Fruit fly (Drosophila melanogaster) whole organism, embryonic: ENCODE data around the gene stet.

Source experiments
- CG10147 ChIP-seq: fragments of 200-800 bp; sonication (Bioruptor generic); optimal IDR thresholded peaks from 2 replicates; lab custom pipeline; 2019; ENCODE audit warnings: missing biosample characterization, mild to moderate bottlenecking, missing genetic modification characterization, moderate library complexity
- CG1024 ChIP-seq: fragments of 200-800 bp; sonication (Bioruptor generic); IDR thresholded peaks from 2 replicates; pipeline ENCODE4 v1.3.6; 2022; ENCODE audit warnings: missing biosample characterization, missing genetic modification characterization
- CG10959 ChIP-seq: fragments of 200-800 bp; sonication (Bioruptor generic); IDR thresholded peaks from 2 replicates; pipeline ENCODE4 v1.3.6; 2022; ENCODE audit warnings: missing biosample characterization, missing genetic modification characterization
- CG11504 ChIP-seq: fragments of 200-800 bp; sonication (Bioruptor generic); optimal IDR thresholded peaks from 3 replicates; lab custom pipeline; 2019; ENCODE audit warnings: missing biosample characterization, mild to moderate bottlenecking, missing genetic modification characterization, moderate library complexity
- CG12219 ChIP-seq: fragments of 200-800 bp; sonication (Bioruptor generic); optimal IDR thresholded peaks from 3 replicates; lab custom pipeline; 2018; ENCODE audit warnings: missing biosample characterization, mild to moderate bottlenecking, missing genetic modification characterization
- CG12391 ChIP-seq: fragments of 200-800 bp; sonication (Bioruptor generic); optimal IDR thresholded peaks from 3 replicates; lab custom pipeline; 2018; ENCODE audit warnings: missing biosample characterization, mild to moderate bottlenecking, missing genetic modification characterization, moderate library complexity
- CG15073 ChIP-seq: fragments of 200-800 bp; sonication (Bioruptor generic); optimal IDR thresholded peaks from 2 replicates; lab custom pipeline; 2016; ENCODE audit warnings: missing biosample characterization, missing genetic modification characterization
- CG15479 ChIP-seq: fragments of 200-800 bp; sonication (Bioruptor generic); optimal IDR thresholded peaks from 3 replicates; lab custom pipeline; 2019; ENCODE audit warnings: missing biosample characterization, mild to moderate bottlenecking, missing genetic modification characterization, moderate library complexity
- CG16779 ChIP-seq: fragments of 200-800 bp; sonication (Bioruptor generic); IDR thresholded peaks from 2 replicates; pipeline ENCODE4 v1.3.6; 2022; ENCODE audit warnings: missing biosample characterization, missing genetic modification characterization
- CG2678 ChIP-seq: fragments of 200-800 bp; sonication (Bioruptor generic); optimal IDR thresholded peaks from 3 replicates; lab custom pipeline; 2019; ENCODE audit warnings: missing biosample characterization, mild to moderate bottlenecking, missing genetic modification characterization, moderate library complexity
- CG33213 ChIP-seq: fragments of 200-800 bp; sonication (Bioruptor generic); optimal IDR thresholded peaks from 3 replicates; lab custom pipeline; 2016; ENCODE audit warnings: missing biosample characterization, missing genetic modification characterization
- CG3838 ChIP-seq: fragments of 200-800 bp; sonication (Bioruptor generic); optimal IDR thresholded peaks from 3 replicates; lab custom pipeline; 2016; ENCODE audit warnings: missing biosample characterization, missing genetic modification characterization
- CG4404 ChIP-seq: fragments of 200-800 bp; sonication (Bioruptor generic); IDR thresholded peaks from 2 replicates; pipeline ENCODE4 v1.3.6; 2022; ENCODE audit warnings: missing biosample characterization, missing genetic modification characterization
- CG5953 ChIP-seq: fragments of 200-800 bp; sonication (Bioruptor generic); IDR thresholded peaks from 2 replicates; pipeline ENCODE4 v1.3.6; 2022; ENCODE audit warnings: missing biosample characterization, missing genetic modification characterization
- CG7372 ChIP-seq: fragments of 200-800 bp; sonication (Bioruptor generic); IDR thresholded peaks from 2 replicates; pipeline ENCODE4 v1.3.6; 2022; ENCODE audit warnings: missing biosample characterization, missing genetic modification characterization
- CG7786 ChIP-seq: fragments of 200-800 bp; sonication (Bioruptor generic); optimal IDR thresholded peaks from 2 replicates; lab custom pipeline; 2016; ENCODE audit warnings: missing biosample characterization, missing genetic modification characterization
- CG8089 ChIP-seq: fragments of 200-800 bp; sonication (Bioruptor generic); optimal IDR thresholded peaks from 3 replicates; lab custom pipeline; 2016; ENCODE audit warnings: missing biosample characterization, missing genetic modification characterization
- CG8290 ChIP-seq, 3 experiments: fragments of 200-800 bp; sonication (Bioruptor generic); optimal IDR thresholded peaks; 2 replicates each; lab custom pipeline; 2016 to 2019; ENCODE audit warnings: missing biosample characterization in 3 of 3, missing genetic modification characterization in 3 of 3, mild to moderate bottlenecking in 2 of 3, moderate library complexity in 1 of 3
- CG9932 ChIP-seq: fragments of 200-800 bp; sonication (Bioruptor generic); IDR thresholded peaks from 2 replicates; pipeline ENCODE4 v1.3.6; 2022; ENCODE audit warnings: missing biosample characterization, missing genetic modification characterization
- CoRest ChIP-seq: fragments of 200-800 bp; sonication (Bioruptor generic); optimal IDR thresholded peaks from 3 replicates; lab custom pipeline; 2018; ENCODE audit warnings: missing biosample characterization, mild to moderate bottlenecking, missing genetic modification characterization, moderate library complexity
- HLHmδ ChIP-seq: fragments of 200-800 bp; sonication (Bioruptor generic); optimal IDR thresholded peaks from 2 replicates; lab custom pipeline; 2018; ENCODE audit warnings: missing biosample characterization, mild to moderate bottlenecking, missing genetic modification characterization, moderate library complexity
- Jarid2 ChIP-seq: fragments of 200-800 bp; sonication (Bioruptor generic); optimal IDR thresholded peaks from 3 replicates; lab custom pipeline; 2017; ENCODE audit warnings: mild to moderate bottlenecking, missing biosample characterization, missing genetic modification reagents, missing genetic modification characterization
- Meics ChIP-seq: fragments of 200-800 bp; sonication (Bioruptor generic); optimal IDR thresholded peaks from 2 replicates; lab custom pipeline; 2017; ENCODE audit warnings: missing biosample characterization, mild to moderate bottlenecking, missing genetic modification characterization
- NFAT ChIP-seq: fragments of 200-800 bp; sonication (Bioruptor generic); IDR thresholded peaks from 2 replicates; pipeline ENCODE4 v1.3.6; 2022; ENCODE audit warnings: missing biosample characterization, missing genetic modification characterization
- Rfx ChIP-seq: fragments of 200-800 bp; sonication (Bioruptor generic); IDR thresholded peaks from 2 replicates; pipeline ENCODE4 v1.3.6; 2022; ENCODE audit warnings: missing biosample characterization, missing genetic modification characterization
- Side ChIP-seq: fragments of 200-800 bp; sonication (Bioruptor generic); optimal IDR thresholded peaks from 2 replicates; lab custom pipeline; 2016; ENCODE audit warnings: missing biosample characterization, missing genetic modification characterization
- Stat92E ChIP-seq, 3 experiments: fragments of >200 bp in 2 of 3; fragments of 200-800 bp in 1 of 3; sonication (Bioruptor generic) in 1 of 3; optimal IDR thresholded peaks; 2 replicates each; lab custom pipeline; 2017 to 2019; ENCODE audit warnings: missing biosample characterization in 3 of 3, missing genetic modification characterization in 3 of 3, mild to moderate bottlenecking in 1 of 3, moderate library complexity in 1 of 3
- Xbp1 ChIP-seq: fragments of 200-800 bp; sonication (Bioruptor generic); optimal IDR thresholded peaks from 3 replicates; lab custom pipeline; 2016; ENCODE audit warnings: missing biosample characterization, mild to moderate bottlenecking, missing genetic modification characterization
- YL-1 ChIP-seq: fragments of 200-800 bp; sonication (Bioruptor generic); optimal IDR thresholded peaks from 3 replicates; lab custom pipeline; 2017; ENCODE audit warnings: missing biosample characterization, mild to moderate bottlenecking, missing genetic modification characterization
- ac ChIP-seq: fragments of 200-800 bp; sonication (Bioruptor generic); optimal IDR thresholded peaks from 3 replicates; lab custom pipeline; 2017; ENCODE audit warnings: missing biosample characterization, mild to moderate bottlenecking, missing genetic modification characterization
- bcd ChIP-seq: fragments of 200-800 bp; sonication (Bioruptor generic); optimal IDR thresholded peaks from 2 replicates; lab custom pipeline; 2017; ENCODE audit warnings: missing biosample characterization, mild to moderate bottlenecking, missing genetic modification characterization
- chinmo ChIP-seq: fragments of 200-800 bp; sonication (Bioruptor generic); IDR thresholded peaks from 4 replicates; pipeline ENCODE4 v1.3.6; 2022; ENCODE audit warnings: missing biosample characterization, missing genetic modification characterization; ENCODE audit not compliant: partially characterized antibody
- ci ChIP-seq: fragments of 200-800 bp; sonication (Bioruptor generic); IDR thresholded peaks from 3 replicates; pipeline ENCODE4 v1.3.6; 2022; ENCODE audit warnings: missing biosample characterization, missing genetic modification characterization
- dm ChIP-seq: fragments of 200-800 bp; sonication (Bioruptor generic); optimal IDR thresholded peaks from 3 replicates; lab custom pipeline; 2016; ENCODE audit warnings: missing biosample characterization, missing genetic modification characterization
- dmrt99B ChIP-seq: fragments of 200-800 bp; sonication (Bioruptor generic); optimal IDR thresholded peaks from 2 replicates; lab custom pipeline; 2018; ENCODE audit warnings: missing biosample characterization, mild to moderate bottlenecking, missing genetic modification characterization, moderate library complexity
- h ChIP-seq: fragments of >200 bp; optimal IDR thresholded peaks from 2 replicates; lab custom pipeline; 2017
- hb ChIP-seq: fragments of 200-800 bp; sonication (Bioruptor generic); IDR thresholded peaks from 3 replicates; pipeline ENCODE4 v1.3.6; 2022; ENCODE audit warnings: missing biosample characterization, missing genetic modification characterization; ENCODE audit not compliant: partially characterized antibody
- lab ChIP-seq: fragments of 200-800 bp; sonication (Bioruptor generic); optimal IDR thresholded peaks from 3 replicates; lab custom pipeline; 2017; ENCODE audit warnings: missing biosample characterization, missing genetic modification characterization, mild to moderate bottlenecking, moderate library complexity, missing genetic modification reagents
- lov ChIP-seq, 2 experiments: fragments of 200-800 bp in 1 of 2; fragments of >200 bp in 1 of 2; sonication (Bioruptor generic) in 1 of 2; IDR thresholded peaks in 1 of 2; optimal IDR thresholded peaks in 1 of 2; 2 replicates in 1 of 2; 3 replicates in 1 of 2; pipeline versions ENCODE4 v1.3.6 to Lab custom; 2017 to 2022; ENCODE audit warnings: missing biosample characterization in 1 of 2, missing genetic modification characterization in 1 of 2
- mld ChIP-seq: fragments of 200-800 bp; sonication (Bioruptor generic); IDR thresholded peaks from 3 replicates; pipeline ENCODE4 v1.3.6; 2022; ENCODE audit warnings: missing biosample characterization, missing genetic modification characterization; ENCODE audit not compliant: partially characterized antibody
- nom ChIP-seq: fragments of 200-800 bp; sonication (Bioruptor generic); optimal IDR thresholded peaks from 2 replicates; lab custom pipeline; 2017; ENCODE audit warnings: missing biosample characterization, missing genetic modification characterization, mild to moderate bottlenecking, moderate library complexity, missing genetic modification reagents
- oc ChIP-seq: fragments of 200-800 bp; sonication (Bioruptor generic); optimal IDR thresholded peaks from 2 replicates; lab custom pipeline; 2018; ENCODE audit warnings: missing biosample characterization, mild to moderate bottlenecking, missing genetic modification characterization, moderate library complexity
- rib ChIP-seq: fragments of 200-800 bp; sonication (Bioruptor generic); IDR thresholded peaks from 2 replicates; pipeline ENCODE4 v1.3.6; 2022; ENCODE audit warnings: missing biosample characterization, missing genetic modification characterization
- ro ChIP-seq: fragments of 200-800 bp; sonication (Bioruptor generic); IDR thresholded peaks from 2 replicates; pipeline ENCODE4 v1.3.6; 2022; ENCODE audit warnings: missing biosample characterization, missing genetic modification characterization
- run ChIP-seq: fragments of 200-800 bp; sonication (Bioruptor generic); optimal IDR thresholded peaks from 3 replicates; lab custom pipeline; 2018; ENCODE audit warnings: missing biosample characterization, mild to moderate bottlenecking, missing genetic modification characterization
- so ChIP-seq: fragments of 200-800 bp; sonication (Bioruptor generic); IDR thresholded peaks from 3 replicates; pipeline ENCODE4 v1.3.6; 2022; ENCODE audit warnings: missing biosample characterization, missing genetic modification characterization
- stwl ChIP-seq: fragments of 200-800 bp; sonication (Bioruptor generic); optimal IDR thresholded peaks from 3 replicates; lab custom pipeline; 2018; ENCODE audit warnings: missing biosample characterization, mild to moderate bottlenecking, missing genetic modification characterization, moderate library complexity
- tgo ChIP-seq: fragments of 200-800 bp; sonication (Bioruptor generic); IDR thresholded peaks from 3 replicates; pipeline ENCODE4 v1.3.6; 2022; ENCODE audit warnings: missing biosample characterization, missing genetic modification characterization
- zf30C ChIP-seq: fragments of 200-800 bp; sonication (Bioruptor generic); optimal IDR thresholded peaks from 3 replicates; lab custom pipeline; 2018; ENCODE audit warnings: missing biosample characterization, mild to moderate bottlenecking, missing genetic modification characterization

stet gene

DNA sequence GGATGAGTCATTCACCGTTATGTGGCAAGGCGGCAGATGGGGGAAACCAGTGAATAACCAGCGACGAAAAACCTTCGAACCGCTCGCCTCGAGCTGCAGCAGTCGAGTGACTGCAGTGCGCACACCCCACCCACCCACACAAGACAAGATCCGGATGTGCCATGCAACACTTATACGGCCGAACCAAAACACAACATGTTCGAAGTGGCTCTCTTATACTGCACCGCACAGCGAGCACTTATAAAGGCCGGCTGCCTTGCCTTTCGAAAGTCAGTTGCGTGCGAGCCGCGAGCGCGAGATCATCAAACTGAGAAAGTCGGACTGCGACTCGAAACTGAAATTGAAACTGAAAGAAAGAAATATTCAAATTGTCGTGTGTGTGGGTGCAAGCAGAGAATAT, 25.8 kb downstream of the stet start, which contains the start of gene rho (continued):
- 0 out of 2 replicates have a peak, but pooled peaks have one; percentile 13 for TF ChIP-seq CG9932 (GFP tag; lab: Robert Waterston, UW)
- no peak for TF ChIP-seq CG10147 (GFP tag; lab: Kevin White, UChicago)
- no peak for TF ChIP-seq CG8290 (GFP tag; optimal IDR thresholded peaks at IDR 0.05; lab: Kevin White, UChicago)
- peak in 1 of 2 experiments; percentile 71 for TF ChIP-seq CG8290 (tag; optimal IDR thresholded peaks at IDR 0.05; lab: Kevin White, UChicago)
- TF ChIP-seq ro (GFP tag; lab: Robert Waterston, UW) = no peak
- TF ChIP-seq CG1024 (GFP tag; lab: Robert Waterston, UW) = peak; percentile 4; the same call in 1 of the 2 replicates
- TF ChIP-seq HLHmδ (GFP tag; lab: Kevin White, UChicago) = peak; percentile 63
- TF ChIP-seq Rfx = peak; percentile 45
- peak; percentile 31 for TF ChIP-seq zf30C (GFP tag; lab: Kevin White, UChicago)
- TF ChIP-seq CG10959 (GFP tag; lab: Robert Waterston, UW) = no peak
- peak; percentile 30 for TF ChIP-seq CG11504 (tag; lab: Kevin White, UChicago)
- TF ChIP-seq run (tag; lab: Kevin White, UChicago) = peak; percentile 7
- peak; percentile 20 for TF ChIP-seq CG3838
- peak; percentile 1 for TF ChIP-seq stwl
- no peak for TF ChIP-seq CG16779 (GFP tag; lab: Robert Waterston, UW)
- no peak for TF ChIP-seq YL-1 (GFP tag; lab: Kevin White, UChicago)
- TF ChIP-seq Meics (GFP tag; lab: Kevin White, UChicago) = no peak
- TF ChIP-seq CoRest (tag; lab: Kevin White, UChicago) = no peak
- peak; percentile 14 for TF ChIP-seq CG15479 (GFP tag; lab: Kevin White, UChicago)
- TF ChIP-seq CG12219 (GFP tag; lab: Kevin White, UChicago) = peak; percentile 15
- TF ChIP-seq tgo (GFP tag; lab: Robert Waterston, UW) = 0 out of 3 replicates have a peak, but pooled peaks have one; percentile 23
- peak; percentile 22 for TF ChIP-seq oc (tag; lab: Kevin White, UChicago)
- peak; percentile 62; the same call in 1 of the 2 replicates for TF ChIP-seq NFAT (GFP tag; lab: Robert Waterston, UW)
- TF ChIP-seq ci (GFP tag; lab: Robert Waterston, UW) = peak; percentile 79
- peak; percentile 33 for TF ChIP-seq dmrt99B (tag; lab: Kevin White, UChicago)
- no peak for TF ChIP-seq CG7372 (GFP tag; lab: Robert Waterston, UW)
- TF ChIP-seq CG4404 (GFP tag; lab: Robert Waterston, UW) = no peak
- TF ChIP-seq Jarid2 (GFP tag; lab: Kevin White, UChicago) = peak; percentile 100
- peak; percentile 31 for TF ChIP-seq CG2678 (tag; lab: Kevin White, UChicago)
- TF ChIP-seq CG15073 (GFP tag; lab: Kevin White, UChicago) = no peak
- peak; percentile 90; the same call in 3 of the 4 replicates for TF ChIP-seq chinmo (GFP tag; lab: Robert Waterston, UW)
- TF ChIP-seq CG5953 = peak; percentile 63
- TF ChIP-seq lov (optimal IDR thresholded peaks at IDR 0.05; lab: Kevin White, UChicago) = no peak
- 0 out of 3 replicates have a peak, but pooled peaks have one; percentile 24 for TF ChIP-seq lov (GFP tag; IDR thresholded peaks at IDR 0.05; lab: Robert Waterston, UW)
- TF ChIP-seq h = no peak
- TF ChIP-seq Stat92E (GFP tag; optimal IDR thresholded peaks at IDR 0.05; lab: Kevin White, UChicago) = peak in 1 of 3 experiments; percentile 22
- no peak for TF ChIP-seq dm (GFP tag; lab: Kevin White, UChicago)
- TF ChIP-seq mld (GFP tag; lab: Robert Waterston, UW) = 0 out of 3 replicates have a peak, but pooled peaks have one; percentile 46
- TF ChIP-seq Xbp1 (GFP tag; lab: Kevin White, UChicago) = no peak
- TF ChIP-seq lab (GFP tag; lab: Kevin White, UChicago) = peak; percentile 39
- peak; percentile 53; the same call in 2 of the 3 replicates for TF ChIP-seq so (GFP tag; lab: Robert Waterston, UW)
- TF ChIP-seq Side = peak; percentile 52
- peak; percentile 16 for TF ChIP-seq CG12391 (tag; lab: Kevin White, UChicago)
- peak; percentile 29 for TF ChIP-seq CG33213 (GFP tag; lab: Kevin White, UChicago)
- no peak for TF ChIP-seq ac (GFP tag; lab: Kevin White, UChicago)
- TF ChIP-seq CG7786 (GFP tag; lab: Kevin White, UChicago) = peak; percentile 3
- no peak for TF ChIP-seq rib (GFP tag; lab: Robert Waterston, UW)
- peak; percentile 46 for TF ChIP-seq nom (GFP tag; lab: Kevin White, UChicago)
- TF ChIP-seq bcd (GFP tag; lab: Kevin White, UChicago) = no peak
- peak; percentile 46 for TF ChIP-seq CG8089 (GFP tag; lab: Kevin White, UChicago)
- TF ChIP-seq hb (GFP tag; lab: Robert Waterston, UW) = peak; percentile 40; the same call in 1 of the 3 replicates
